Fruit fly (Drosophila melanogaster) whole organism, embryonic: Measurements from ENCODE around the gene Atpalpha.

Source experiments
- Asciz ChIP-seq: fragments of 200-800 bp; sonication (Bioruptor generic); optimal IDR thresholded peaks from 2 replicates; lab custom pipeline; 2017; ENCODE audit warnings: missing biosample characterization, mild to moderate bottlenecking, missing genetic modification characterization, missing genetic modification reagents
- CG10431 ChIP-seq: fragments of 200-800 bp; sonication (Bioruptor generic); optimal IDR thresholded peaks from 3 replicates; lab custom pipeline; 2018; ENCODE audit warnings: missing biosample characterization, mild to moderate bottlenecking, missing genetic modification characterization
- CG13296 ChIP-seq: fragments of 200-800 bp; sonication (Bioruptor generic); optimal IDR thresholded peaks from 3 replicates; lab custom pipeline; 2018; ENCODE audit warnings: missing biosample characterization, mild to moderate bottlenecking, missing genetic modification characterization
- CG14050 ChIP-seq: fragments of 200-800 bp; sonication (Bioruptor generic); IDR thresholded peaks from 3 replicates; pipeline ENCODE4 v1.3.6; 2022; ENCODE audit warnings: missing biosample characterization, missing genetic modification characterization
- CG14667 ChIP-seq: fragments of 200-800 bp; sonication (Bioruptor generic); IDR thresholded peaks from 2 replicates; pipeline ENCODE4 v1.3.6; 2022; ENCODE audit warnings: missing biosample characterization, missing genetic modification characterization
- CG15479 ChIP-seq: fragments of 200-800 bp; sonication (Bioruptor generic); optimal IDR thresholded peaks from 3 replicates; lab custom pipeline; 2019; ENCODE audit warnings: missing biosample characterization, mild to moderate bottlenecking, missing genetic modification characterization, moderate library complexity
- CG16815 ChIP-seq: fragments of 200-800 bp; sonication (Bioruptor generic); optimal IDR thresholded peaks from 3 replicates; lab custom pipeline; 2017; ENCODE audit warnings: missing biosample characterization, mild to moderate bottlenecking, missing genetic modification characterization
- CG17186 ChIP-seq: fragments of 200-800 bp; sonication (Bioruptor generic); optimal IDR thresholded peaks from 3 replicates; lab custom pipeline; 2017; ENCODE audit warnings: missing biosample characterization, missing genetic modification reagents, missing genetic modification characterization
- CG17612 ChIP-seq: fragments of 200-800 bp; sonication (Bioruptor generic); IDR thresholded peaks from 2 replicates; pipeline ENCODE4 v1.3.6; 2022; ENCODE audit warnings: missing biosample characterization, missing genetic modification characterization
- CG18764 ChIP-seq: fragments of 200-800 bp; sonication (Bioruptor generic); optimal IDR thresholded peaks from 3 replicates; lab custom pipeline; 2016; ENCODE audit warnings: missing biosample characterization, missing genetic modification characterization
- CG2129 ChIP-seq: fragments of 200-800 bp; sonication (Bioruptor generic); IDR thresholded peaks from 2 replicates; pipeline ENCODE4 v1.3.6; 2022; ENCODE audit warnings: missing biosample characterization, missing genetic modification characterization; ENCODE audit not compliant: partially characterized antibody
- CG3163 ChIP-seq: fragments of 200-800 bp; sonication (Bioruptor generic); optimal IDR thresholded peaks from 3 replicates; lab custom pipeline; 2016; ENCODE audit warnings: missing biosample characterization, missing genetic modification characterization
- CG34422 ChIP-seq: fragments of 200-800 bp; sonication (Bioruptor generic); IDR thresholded peaks from 3 replicates; pipeline ENCODE4 v1.3.6; 2022; ENCODE audit warnings: missing biosample characterization, missing genetic modification characterization
- CG4707 ChIP-seq: fragments of 200-800 bp; sonication (Bioruptor generic); optimal IDR thresholded peaks from 2 replicates; lab custom pipeline; 2018; ENCODE audit warnings: missing biosample characterization, mild to moderate bottlenecking, missing genetic modification characterization, moderate library complexity
- CG5245 ChIP-seq: fragments of 200-800 bp; sonication (Bioruptor generic); optimal IDR thresholded peaks from 3 replicates; lab custom pipeline; 2016; ENCODE audit warnings: missing biosample characterization, missing genetic modification characterization
- CG6791 ChIP-seq: fragments of 200-800 bp; sonication (Bioruptor generic); IDR thresholded peaks from 3 replicates; pipeline ENCODE4 v1.3.6; 2022; ENCODE audit warnings: missing biosample characterization, missing genetic modification characterization; ENCODE audit not compliant: partially characterized antibody
- CG7357 ChIP-seq: fragments of 200-800 bp; sonication (Bioruptor generic); IDR thresholded peaks from 3 replicates; pipeline ENCODE4 v1.3.6; 2022; ENCODE audit warnings: missing biosample characterization, missing genetic modification characterization
- CG8359 ChIP-seq: fragments of 200-800 bp; sonication (Bioruptor generic); optimal IDR thresholded peaks from 2 replicates; lab custom pipeline; 2017; ENCODE audit warnings: missing biosample characterization, mild to moderate bottlenecking, missing genetic modification characterization, borderline replicate concordance
- CG8924 ChIP-seq: fragments of 200-800 bp; optimal IDR thresholded peaks from 3 replicates; lab custom pipeline; 2019; ENCODE audit warnings: missing biosample characterization, mild to moderate bottlenecking, missing genetic modification characterization, moderate library complexity
- CG9437 ChIP-seq: fragments of 200-800 bp; sonication (Bioruptor generic); optimal IDR thresholded peaks from 2 replicates; lab custom pipeline; 2018; ENCODE audit warnings: missing biosample characterization, mild to moderate bottlenecking, missing genetic modification characterization
- CG9609 ChIP-seq: fragments of 200-800 bp; sonication (Bioruptor generic); optimal IDR thresholded peaks from 3 replicates; lab custom pipeline; 2016; ENCODE audit warnings: missing biosample characterization, missing genetic modification characterization
- Dek ChIP-seq: fragments of 200-800 bp; sonication (Bioruptor generic); optimal IDR thresholded peaks from 3 replicates; lab custom pipeline; 2019; ENCODE audit warnings: missing biosample characterization, mild to moderate bottlenecking, missing genetic modification characterization, moderate library complexity
- Dip2 ChIP-seq: fragments of 200-800 bp; sonication (Bioruptor generic); IDR thresholded peaks from 2 replicates; pipeline ENCODE4 v1.3.6; 2022; ENCODE audit warnings: missing biosample characterization, missing genetic modification characterization
- E2f2 ChIP-seq: fragments of 200-800 bp; sonication (Bioruptor generic); IDR thresholded peaks from 2 replicates; pipeline ENCODE4 v1.3.6; 2022; ENCODE audit warnings: missing biosample characterization, missing genetic modification characterization
- Myb ChIP-seq: fragments of 200-800 bp; sonication (Bioruptor generic); optimal IDR thresholded peaks from 2 replicates; lab custom pipeline; 2016; ENCODE audit warnings: missing biosample characterization, missing genetic modification characterization
- Nf-YC ChIP-seq: fragments of 200-800 bp; optimal IDR thresholded peaks from 3 replicates; lab custom pipeline; 2019; ENCODE audit warnings: missing biosample characterization, mild to moderate bottlenecking, missing genetic modification characterization, moderate library complexity
- NfI ChIP-seq: fragments of 200-800 bp; sonication (Bioruptor generic); optimal IDR thresholded peaks from 3 replicates; lab custom pipeline; 2018; ENCODE audit warnings: missing biosample characterization, mild to moderate bottlenecking, missing genetic modification characterization, moderate library complexity
- PHDP ChIP-seq: fragments of 200-800 bp; sonication (Bioruptor generic); optimal IDR thresholded peaks from 3 replicates; lab custom pipeline; 2018; ENCODE audit warnings: missing biosample characterization, mild to moderate bottlenecking, missing genetic modification characterization, moderate library complexity
- Sox102F ChIP-seq: fragments of 200-800 bp; sonication (Bioruptor generic); optimal IDR thresholded peaks from 2 replicates; lab custom pipeline; 2018; ENCODE audit warnings: missing biosample characterization, mild to moderate bottlenecking, missing genetic modification characterization, moderate library complexity
- Spps ChIP-seq: fragments of 200-800 bp; sonication (Bioruptor generic); optimal IDR thresholded peaks from 2 replicates; lab custom pipeline; 2018; ENCODE audit warnings: missing biosample characterization, mild to moderate bottlenecking, missing genetic modification characterization
- al ChIP-seq: fragments of 200-800 bp; sonication (Bioruptor generic); IDR thresholded peaks from 2 replicates; pipeline ENCODE4 v1.3.6; 2022; ENCODE audit warnings: missing biosample characterization, missing genetic modification characterization
- amos ChIP-seq: fragments of 200-800 bp; sonication (Bioruptor generic); IDR thresholded peaks from 2 replicates; pipeline ENCODE4 v1.3.6; 2022; ENCODE audit warnings: missing biosample characterization, missing genetic modification characterization; ENCODE audit not compliant: partially characterized antibody
- aop ChIP-seq: fragments of 200-800 bp; sonication (Bioruptor generic); IDR thresholded peaks from 2 replicates; pipeline ENCODE4 v1.3.6; 2022; ENCODE audit warnings: missing biosample characterization, missing genetic modification characterization
- dan ChIP-seq: fragments of 200-800 bp; sonication (Bioruptor generic); IDR thresholded peaks from 2 replicates; pipeline ENCODE4 v1.3.6; 2022; ENCODE audit warnings: missing biosample characterization, missing genetic modification characterization
- fd3F ChIP-seq: fragments of 200-800 bp; sonication (Bioruptor generic); optimal IDR thresholded peaks from 2 replicates; lab custom pipeline; 2018; ENCODE audit warnings: missing biosample characterization, mild to moderate bottlenecking, missing genetic modification characterization, moderate library complexity
- gcm2 ChIP-seq: fragments of 200-800 bp; sonication (Bioruptor generic); optimal IDR thresholded peaks from 2 replicates; lab custom pipeline; 2016; ENCODE audit warnings: missing biosample characterization, missing genetic modification characterization
- hth ChIP-seq: fragments of >200 bp; optimal IDR thresholded peaks from 2 replicates; lab custom pipeline; 2017; ENCODE audit warnings: inconsistent platforms
- jigr1 ChIP-seq: fragments of 200-800 bp; sonication (Bioruptor generic); IDR thresholded peaks from 3 replicates; pipeline ENCODE4 v1.3.6; 2022; ENCODE audit warnings: missing biosample characterization, missing genetic modification characterization
- klu ChIP-seq: fragments of 200-800 bp; sonication (Bioruptor generic); IDR thresholded peaks from 2 replicates; pipeline ENCODE4 v1.3.6; 2022; ENCODE audit warnings: missing biosample characterization, missing genetic modification characterization
- phol ChIP-seq: fragments of 200-800 bp; sonication (Bioruptor generic); optimal IDR thresholded peaks from 3 replicates; lab custom pipeline; 2018; ENCODE audit warnings: missing biosample characterization, mild to moderate bottlenecking, missing genetic modification characterization, moderate library complexity
- pnt ChIP-seq: fragments of 200-800 bp; sonication (Bioruptor generic); optimal IDR thresholded peaks from 3 replicates; lab custom pipeline; 2016; ENCODE audit warnings: missing biosample characterization, missing genetic modification characterization
- pros ChIP-seq: fragments of 200-800 bp; sonication (Bioruptor generic); optimal IDR thresholded peaks from 3 replicates; lab custom pipeline; 2019; ENCODE audit warnings: missing biosample characterization, mild to moderate bottlenecking, missing genetic modification characterization, moderate library complexity
- rib ChIP-seq: fragments of 200-800 bp; sonication (Bioruptor generic); IDR thresholded peaks from 2 replicates; pipeline ENCODE4 v1.3.6; 2022; ENCODE audit warnings: missing biosample characterization, missing genetic modification characterization
- scrt ChIP-seq: fragments of 200-800 bp; sonication (Bioruptor generic); optimal IDR thresholded peaks from 2 replicates; lab custom pipeline; 2018; ENCODE audit warnings: missing biosample characterization, mild to moderate bottlenecking, missing genetic modification characterization, moderate library complexity
- slbo ChIP-seq: fragments of 200-800 bp; sonication (Bioruptor generic); IDR thresholded peaks from 2 replicates; pipeline ENCODE4 v1.3.6; 2022; ENCODE audit warnings: missing biosample characterization, missing genetic modification characterization
- tio ChIP-seq: fragments of 200-800 bp; sonication (Bioruptor generic); optimal IDR thresholded peaks from 2 replicates; lab custom pipeline; 2017; ENCODE audit warnings: missing biosample characterization, missing genetic modification characterization, inconsistent platforms
- tll ChIP-seq, 2 experiments: fragments of 200-800 bp in 1 of 2; fragments of >200 bp in 1 of 2; sonication (Bioruptor generic) in 1 of 2; optimal IDR thresholded peaks; 2 replicates each; lab custom pipeline; 2017 to 2019; ENCODE audit warnings: missing biosample characterization in 2 of 2, missing genetic modification characterization in 2 of 2, mild to moderate bottlenecking in 1 of 2, moderate library complexity in 1 of 2
- unpg ChIP-seq: fragments of 200-800 bp; sonication (Bioruptor generic); optimal IDR thresholded peaks from 3 replicates; lab custom pipeline; 2018; ENCODE audit warnings: missing biosample characterization, mild to moderate bottlenecking, missing genetic modification characterization, moderate library complexity
- wek ChIP-seq: fragments of 200-800 bp; sonication (Bioruptor generic); optimal IDR thresholded peaks from 3 replicates; lab custom pipeline; 2018; ENCODE audit warnings: missing biosample characterization, mild to moderate bottlenecking, missing genetic modification characterization, moderate library complexity

Atpalpha gene

DNA sequence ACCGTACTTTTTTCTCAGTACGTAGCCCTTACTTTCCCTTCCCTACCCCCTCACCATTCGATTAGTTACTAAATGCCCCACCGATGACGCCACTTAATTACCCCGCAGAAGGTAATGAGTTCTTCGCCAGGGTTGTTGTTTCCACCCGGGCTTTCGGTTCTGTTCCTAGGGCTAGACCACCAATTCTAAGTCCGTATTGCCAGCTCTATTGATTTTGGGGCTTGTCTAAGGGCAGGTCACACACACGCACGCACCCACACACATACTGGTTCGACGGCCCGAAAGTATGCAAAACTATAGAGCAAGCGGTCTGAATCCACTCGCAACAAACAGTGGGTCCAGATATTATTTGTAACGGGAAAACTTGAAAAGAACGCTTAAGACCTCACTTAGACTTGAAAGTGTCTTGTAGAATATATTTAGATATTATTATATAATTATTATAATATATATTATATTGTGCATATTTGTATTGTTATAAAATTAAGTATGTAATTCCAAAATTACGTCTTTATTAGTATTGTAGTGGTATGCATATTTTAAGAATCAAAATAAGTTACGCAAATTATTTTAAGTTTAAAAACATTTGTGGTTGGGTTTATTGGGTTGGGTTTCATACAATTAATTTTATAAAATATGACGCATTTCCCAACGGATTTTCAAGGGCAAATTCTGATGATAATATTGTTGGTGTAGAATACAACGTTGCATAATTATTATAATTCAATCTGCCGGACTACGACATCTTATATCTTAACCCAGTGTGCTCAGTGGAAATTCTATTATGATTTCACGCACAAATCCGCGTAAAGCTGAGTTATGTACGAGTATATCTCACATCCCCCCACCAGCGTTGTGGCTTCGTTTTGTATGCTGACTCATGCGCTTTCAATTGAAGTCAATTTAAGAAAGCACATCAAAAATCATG is 1.5 kb downstream of the Atpalpha start (continued):
- TF ChIP-seq CG17186 (GFP tag; lab: Kevin White, UChicago) (no peak), CG6791 (GFP tag; lab: Robert Waterston, UW) (peak; percentile 31; the same call in 1 of the 3 replicates), dan (GFP tag; lab: Robert Waterston, UW) (no peak), CG4707 (no peak), Dek (tag; lab: Kevin White, UChicago) (peak; percentile 21), CG5245 (no peak), CG7357 (GFP tag; lab: Robert Waterston, UW) (no peak), PHDP (tag; lab: Kevin White, UChicago) (peak; percentile 46), jigr1 (GFP tag; lab: Robert Waterston, UW) (no peak), Sox102F (GFP tag; lab: Kevin White, UChicago) (peak; percentile 13), Myb (GFP tag; lab: Kevin White, UChicago) (no peak), klu (GFP tag; lab: Robert Waterston, UW) (no peak), E2f2 (GFP tag; lab: Robert Waterston, UW) (no peak), CG13296 (GFP tag; lab: Kevin White, UChicago) (peak; percentile 45), Spps (tag; lab: Kevin White, UChicago) (no peak), al (GFP tag; lab: Robert Waterston, UW) (no peak), CG16815 (no peak), CG9609 (GFP tag; lab: Kevin White, UChicago) (no peak), NfI (GFP tag; lab: Kevin White, UChicago) (no peak), CG34422 (GFP tag; lab: Robert Waterston, UW) (no peak), aop (GFP tag; lab: Robert Waterston, UW) (no peak), phol (tag; lab: Kevin White, UChicago) (peak; percentile 49), hth (no peak), CG3163 (GFP tag; lab: Kevin White, UChicago) (no peak), wek (no peak), scrt (no peak), CG14667 (no peak), amos (GFP tag; lab: Robert Waterston, UW) (no peak; the same call in 1 of the 2 replicates), Nf-YC (no peak), slbo (GFP tag; lab: Robert Waterston, UW) (0 out of 2 replicates have a peak, but pooled peaks have one; percentile 16), tll (GFP tag; optimal IDR thresholded peaks at IDR 0.05; lab: Kevin White, UChicago) (no peak), CG8924 (tag; lab: Kevin White, UChicago) (peak; percentile 55), CG14050 (GFP tag; lab: Robert Waterston, UW) (no peak), CG18764 (GFP tag; lab: Kevin White, UChicago) (peak; percentile 1), tio (GFP tag; lab: Kevin White, UChicago) (no peak), gcm2 (no peak), pnt (GFP tag; lab: Kevin White, UChicago) (no peak), CG17612 (GFP tag; lab: Robert Waterston, UW) (no peak), rib (GFP tag; lab: Robert Waterston, UW) (no peak), CG9437 (GFP tag; lab: Kevin White, UChicago) (peak; percentile 31), Asciz (GFP tag; lab: Kevin White, UChicago) (peak; percentile 65), CG8359 (no peak), unpg (GFP tag; lab: Kevin White, UChicago) (peak; percentile 20), fd3F (peak; percentile 3), CG2129 (GFP tag; lab: Robert Waterston, UW) (no peak), Dip2 (GFP tag; lab: Robert Waterston, UW) (no peak), CG15479 (GFP tag; lab: Kevin White, UChicago) (no peak), CG10431 (GFP tag; lab: Kevin White, UChicago) (peak; percentile 9), pros (GFP tag; lab: Kevin White, UChicago) (no peak)
